Fruit fly (Drosophila melanogaster) whole organism, embryonic: ENCODE results near the gene SoYb.

Source experiments
- Adf1 ChIP-seq: fragments of 200-800 bp; sonication (Bioruptor generic); IDR thresholded peaks from 2 replicates; pipeline ENCODE4 v1.3.6; 2022; ENCODE audit warnings: missing biosample characterization, missing genetic modification characterization
- Aef1 ChIP-seq: fragments of 200-800 bp; sonication (Bioruptor generic); IDR thresholded peaks from 3 replicates; pipeline ENCODE4 v1.3.6; 2022; ENCODE audit warnings: missing biosample characterization, missing genetic modification characterization
- B-H2 ChIP-seq: fragments of 200-800 bp; sonication (Bioruptor generic); optimal IDR thresholded peaks from 2 replicates; lab custom pipeline; 2018; ENCODE audit warnings: missing biosample characterization, mild to moderate bottlenecking, missing genetic modification characterization
- CG17361 ChIP-seq: fragments of 200-800 bp; sonication (Bioruptor generic); IDR thresholded peaks from 3 replicates; pipeline ENCODE4 v1.3.6; 2022; ENCODE audit warnings: missing biosample characterization, missing genetic modification characterization
- CG2116 ChIP-seq: fragments of 200-800 bp; sonication (Bioruptor generic); optimal IDR thresholded peaks from 3 replicates; lab custom pipeline; 2018; ENCODE audit warnings: missing biosample characterization, mild to moderate bottlenecking, missing genetic modification characterization
- CG30020 ChIP-seq: fragments of 200-800 bp; optimal IDR thresholded peaks from 2 replicates; lab custom pipeline; 2019; ENCODE audit warnings: missing biosample characterization, mild to moderate bottlenecking, missing genetic modification characterization, moderate library complexity
- CG30403 ChIP-seq: fragments of 200-800 bp; sonication (Bioruptor generic); optimal IDR thresholded peaks from 3 replicates; lab custom pipeline; 2016; ENCODE audit warnings: missing biosample characterization, missing genetic modification characterization
- CG3065 ChIP-seq: fragments of 200-800 bp; sonication (Bioruptor generic); optimal IDR thresholded peaks from 2 replicates; lab custom pipeline; 2016; ENCODE audit warnings: missing biosample characterization, missing genetic modification characterization
- CG31388 ChIP-seq: fragments of 200-800 bp; sonication (Bioruptor generic); optimal IDR thresholded peaks from 2 replicates; lab custom pipeline; 2016; ENCODE audit warnings: missing biosample characterization, missing genetic modification characterization
- CG32532 ChIP-seq: fragments of 200-800 bp; sonication (Bioruptor generic); IDR thresholded peaks from 2 replicates; pipeline ENCODE4 v1.3.6; 2022; ENCODE audit warnings: missing biosample characterization, missing genetic modification characterization
- CG33213 ChIP-seq: fragments of 200-800 bp; sonication (Bioruptor generic); optimal IDR thresholded peaks from 3 replicates; lab custom pipeline; 2016; ENCODE audit warnings: missing biosample characterization, missing genetic modification characterization
- CG42726 ChIP-seq: fragments of 200-800 bp; sonication (Bioruptor generic); IDR thresholded peaks from 2 replicates; pipeline ENCODE4 v1.3.6; 2022; ENCODE audit warnings: missing biosample characterization, missing genetic modification characterization; ENCODE audit not compliant: partially characterized antibody
- CG4854 ChIP-seq: fragments of 200-800 bp; sonication (Bioruptor generic); optimal IDR thresholded peaks from 2 replicates; lab custom pipeline; 2016; ENCODE audit warnings: missing biosample characterization, missing genetic modification characterization, inconsistent platforms
- CG6854 ChIP-seq: fragments of 200-800 bp; sonication (Bioruptor generic); optimal IDR thresholded peaks from 3 replicates; lab custom pipeline; 2017; ENCODE audit warnings: missing biosample characterization, mild to moderate bottlenecking, missing genetic modification characterization
- CG7928 ChIP-seq: fragments of 200-800 bp; sonication (Bioruptor generic); optimal IDR thresholded peaks from 2 replicates; lab custom pipeline; 2017; ENCODE audit warnings: missing biosample characterization, mild to moderate bottlenecking, missing genetic modification characterization
- CG8290 ChIP-seq, 3 experiments: fragments of 200-800 bp; sonication (Bioruptor generic); optimal IDR thresholded peaks; 2 replicates each; lab custom pipeline; 2016 to 2019; ENCODE audit warnings: missing biosample characterization in 3 of 3, missing genetic modification characterization in 3 of 3, mild to moderate bottlenecking in 2 of 3, moderate library complexity in 1 of 3
- Doc3 ChIP-seq: fragments of 200-800 bp; sonication (Bioruptor generic); IDR thresholded peaks from 3 replicates; pipeline ENCODE4 v1.3.6; 2022; ENCODE audit warnings: missing biosample characterization, missing genetic modification characterization; ENCODE audit not compliant: partially characterized antibody
- ERR ChIP-seq: fragments of 200-800 bp; sonication (Bioruptor generic); optimal IDR thresholded peaks from 2 replicates; lab custom pipeline; 2016; ENCODE audit warnings: missing biosample characterization, missing genetic modification characterization
- Eip74EF ChIP-seq, 2 experiments: fragments of 200-800 bp in 1 of 2; fragments of >200 bp in 1 of 2; sonication (Bioruptor generic) in 1 of 2; optimal IDR thresholded peaks; 2 replicates each; lab custom pipeline; 2017 to 2019; ENCODE audit warnings: missing biosample characterization in 2 of 2, missing genetic modification characterization in 2 of 2, mild to moderate bottlenecking in 1 of 2, moderate library complexity in 1 of 2
- Gsc ChIP-seq: fragments of 200-800 bp; sonication (Bioruptor generic); IDR thresholded peaks from 2 replicates; pipeline ENCODE4 v1.3.6; 2022; ENCODE audit warnings: missing biosample characterization, missing genetic modification characterization
- HLH3B ChIP-seq: fragments of 200-800 bp; sonication (Bioruptor generic); IDR thresholded peaks from 2 replicates; pipeline ENCODE4 v1.3.6; 2022; ENCODE audit warnings: missing biosample characterization, missing genetic modification characterization
- HLH4C ChIP-seq: fragments of 200-800 bp; sonication (Bioruptor generic); IDR thresholded peaks from 3 replicates; pipeline ENCODE4 v1.3.6; 2022; ENCODE audit warnings: missing biosample characterization, missing genetic modification characterization; ENCODE audit not compliant: partially characterized antibody
- Lhr ChIP-seq: fragments of 200-800 bp; sonication (Bioruptor generic); optimal IDR thresholded peaks from 3 replicates; lab custom pipeline; 2017; ENCODE audit warnings: mild to moderate bottlenecking, missing biosample characterization, missing genetic modification reagents, missing genetic modification characterization
- Lim3 ChIP-seq: fragments of 200-800 bp; sonication (Bioruptor generic); IDR thresholded peaks from 2 replicates; pipeline ENCODE4 v1.3.6; 2022; ENCODE audit warnings: missing biosample characterization, missing genetic modification characterization
- Mes4 ChIP-seq: fragments of 200-800 bp; sonication (Bioruptor generic); optimal IDR thresholded peaks from 2 replicates; lab custom pipeline; 2016; ENCODE audit warnings: missing biosample characterization, missing genetic modification characterization
- Nf-YA ChIP-seq: fragments of 200-800 bp; sonication (Bioruptor generic); IDR thresholded peaks from 2 replicates; pipeline ENCODE4 v1.3.6; 2022; ENCODE audit warnings: missing biosample characterization, missing genetic modification characterization
- NfI ChIP-seq: fragments of 200-800 bp; sonication (Bioruptor generic); optimal IDR thresholded peaks from 3 replicates; lab custom pipeline; 2018; ENCODE audit warnings: missing biosample characterization, mild to moderate bottlenecking, missing genetic modification characterization, moderate library complexity
- Six4 ChIP-seq: fragments of 200-800 bp; sonication (Bioruptor generic); optimal IDR thresholded peaks from 2 replicates; lab custom pipeline; 2016; ENCODE audit warnings: missing biosample characterization, missing genetic modification characterization
- Sry-δ ChIP-seq: fragments of 200-800 bp; sonication (Bioruptor generic); optimal IDR thresholded peaks from 2 replicates; lab custom pipeline; 2016; ENCODE audit warnings: missing biosample characterization, missing genetic modification characterization
- al ChIP-seq: fragments of 200-800 bp; sonication (Bioruptor generic); IDR thresholded peaks from 2 replicates; pipeline ENCODE4 v1.3.6; 2022; ENCODE audit warnings: missing biosample characterization, missing genetic modification characterization
- ap ChIP-seq: fragments of 200-800 bp; sonication (Bioruptor generic); IDR thresholded peaks from 2 replicates; pipeline ENCODE4 v1.3.6; 2022; ENCODE audit warnings: missing biosample characterization, missing genetic modification characterization
- ase ChIP-seq: fragments of 200-800 bp; sonication (Bioruptor generic); IDR thresholded peaks from 3 replicates; pipeline ENCODE4 v1.3.6; 2022; ENCODE audit warnings: missing biosample characterization, missing genetic modification characterization
- cas ChIP-seq: fragments of 200-800 bp; sonication (Bioruptor generic); IDR thresholded peaks from 2 replicates; pipeline ENCODE4 v1.3.6; 2022; ENCODE audit warnings: missing biosample characterization, missing genetic modification characterization
- corto ChIP-seq: fragments of 200-800 bp; sonication (Bioruptor generic); optimal IDR thresholded peaks from 2 replicates; lab custom pipeline; 2016; ENCODE audit warnings: missing biosample characterization, mild to moderate bottlenecking, missing genetic modification characterization, moderate library complexity
- danr ChIP-seq: fragments of 200-800 bp; sonication (Bioruptor generic); IDR thresholded peaks from 2 replicates; pipeline ENCODE4 v1.3.6; 2022; ENCODE audit warnings: missing biosample characterization, missing genetic modification characterization
- fd64A ChIP-seq: fragments of 200-800 bp; sonication (Bioruptor generic); optimal IDR thresholded peaks from 3 replicates; lab custom pipeline; 2018; ENCODE audit warnings: missing biosample characterization, mild to moderate bottlenecking, missing genetic modification characterization
- fd96Cb ChIP-seq: fragments of 200-800 bp; sonication (Bioruptor generic); optimal IDR thresholded peaks from 2 replicates; lab custom pipeline; 2018; ENCODE audit warnings: missing biosample characterization, mild to moderate bottlenecking, missing genetic modification characterization, moderate library complexity
- fru ChIP-seq: fragments of >200 bp; optimal IDR thresholded peaks from 2 replicates; lab custom pipeline; 2017
- her ChIP-seq: fragments of 200-800 bp; sonication (Bioruptor generic); optimal IDR thresholded peaks from 2 replicates; lab custom pipeline; 2016; ENCODE audit warnings: missing biosample characterization, missing genetic modification characterization
- ind ChIP-seq: fragments of 200-800 bp; sonication (Bioruptor generic); optimal IDR thresholded peaks from 3 replicates; lab custom pipeline; 2016; ENCODE audit warnings: missing biosample characterization, missing genetic modification characterization
- ken ChIP-seq: fragments of 200-800 bp; sonication (Bioruptor generic); IDR thresholded peaks from 3 replicates; pipeline ENCODE4 v1.3.6; 2022; ENCODE audit warnings: missing biosample characterization, missing genetic modification characterization
- klu ChIP-seq: fragments of 200-800 bp; sonication (Bioruptor generic); IDR thresholded peaks from 2 replicates; pipeline ENCODE4 v1.3.6; 2022; ENCODE audit warnings: missing biosample characterization, missing genetic modification characterization
- lbe ChIP-seq: fragments of 200-800 bp; sonication (Bioruptor generic); optimal IDR thresholded peaks from 2 replicates; lab custom pipeline; 2016; ENCODE audit warnings: missing biosample characterization, mild to moderate bottlenecking, missing genetic modification characterization
- nerfin-2 ChIP-seq: fragments of 200-800 bp; sonication (Bioruptor generic); IDR thresholded peaks from 2 replicates; pipeline ENCODE4 v1.3.6; 2022; ENCODE audit warnings: missing biosample characterization, missing genetic modification characterization; ENCODE audit not compliant: partially characterized antibody
- pnt ChIP-seq: fragments of 200-800 bp; sonication (Bioruptor generic); optimal IDR thresholded peaks from 3 replicates; lab custom pipeline; 2016; ENCODE audit warnings: missing biosample characterization, missing genetic modification characterization
- scrt ChIP-seq: fragments of 200-800 bp; sonication (Bioruptor generic); optimal IDR thresholded peaks from 2 replicates; lab custom pipeline; 2018; ENCODE audit warnings: missing biosample characterization, mild to moderate bottlenecking, missing genetic modification characterization, moderate library complexity
- sima ChIP-seq: fragments of 200-800 bp; sonication (Bioruptor generic); optimal IDR thresholded peaks from 2 replicates; lab custom pipeline; 2016; ENCODE audit warnings: missing biosample characterization, missing genetic modification characterization
- sr ChIP-seq: fragments of 200-800 bp; sonication (Bioruptor generic); IDR thresholded peaks from 3 replicates; pipeline ENCODE4 v1.3.6; 2022; ENCODE audit warnings: missing biosample characterization, missing genetic modification characterization
- stwl ChIP-seq: fragments of 200-800 bp; sonication (Bioruptor generic); optimal IDR thresholded peaks from 3 replicates; lab custom pipeline; 2018; ENCODE audit warnings: missing biosample characterization, mild to moderate bottlenecking, missing genetic modification characterization, moderate library complexity

Gene SoYb

dm6 chr2L:9966983-9967737 lies 35.4 kb downstream of the SoYb start, which contains the start of the genes Dref and RpL13 (continued):
- peak; percentile 94 for TF ChIP-seq CG6854 (GFP tag; lab: Kevin White, UChicago)
- peak; percentile 80 for TF ChIP-seq CG30403
- peak; percentile 94 for TF ChIP-seq NfI (GFP tag; lab: Kevin White, UChicago)
- peak; percentile 95 for TF ChIP-seq Mes4 (GFP tag; lab: Kevin White, UChicago)
- TF ChIP-seq cas (GFP tag; lab: Robert Waterston, UW) = no peak
- TF ChIP-seq al (GFP tag; lab: Robert Waterston, UW) = peak; percentile 68
- TF ChIP-seq CG33213 = peak; percentile 92
- TF ChIP-seq klu (GFP tag; lab: Robert Waterston, UW) = peak; percentile 41; the same call in 1 of the 2 replicates
- TF ChIP-seq Doc3 (GFP tag; lab: Robert Waterston, UW) = peak; percentile 67
- peak; percentile 90 for TF ChIP-seq CG17361 (GFP tag; lab: Robert Waterston, UW)
- TF ChIP-seq sima (GFP tag; lab: Kevin White, UChicago) = peak; percentile 65
- peak; percentile 62 for TF ChIP-seq Six4 (GFP tag; lab: Kevin White, UChicago)
- peak; percentile 76 for TF ChIP-seq stwl (tag; lab: Kevin White, UChicago)
- peak; percentile 50 for TF ChIP-seq Adf1 (GFP tag; lab: Robert Waterston, UW)
- TF ChIP-seq CG8290 (GFP tag; optimal IDR thresholded peaks at IDR 0.05; lab: Kevin White, UChicago) = peak; percentile 67
- peak; percentile 87 to 92 for TF ChIP-seq CG8290 (tag; optimal IDR thresholded peaks at IDR 0.05; lab: Kevin White, UChicago)
- peak; percentile 85 for TF ChIP-seq scrt
- no peak for TF ChIP-seq danr (GFP tag; lab: Robert Waterston, UW)
- peak in 1 of 2 experiments; percentile 84 for TF ChIP-seq Eip74EF (GFP tag; optimal IDR thresholded peaks at IDR 0.05; lab: Kevin White, UChicago)
- TF ChIP-seq CG42726 (GFP tag; lab: Robert Waterston, UW) = no peak
- TF ChIP-seq CG2116 (GFP tag; lab: Kevin White, UChicago) = peak; percentile 96
- TF ChIP-seq fd64A (GFP tag; lab: Kevin White, UChicago) = peak; percentile 94
- peak; percentile 3 for TF ChIP-seq CG31388 (GFP tag; lab: Kevin White, UChicago)
- TF ChIP-seq CG4854 = peak; percentile 86
- peak; percentile 73; the same call in 2 of the 3 replicates for TF ChIP-seq ase
- peak; percentile 83 for TF ChIP-seq nerfin-2 (GFP tag; lab: Robert Waterston, UW)
- TF ChIP-seq corto (GFP tag; lab: Kevin White, UChicago) = peak; percentile 77
- peak; percentile 46 for TF ChIP-seq ap
- peak; percentile 74 for TF ChIP-seq CG7928 (GFP tag; lab: Kevin White, UChicago)
- TF ChIP-seq CG32532 (GFP tag; lab: Robert Waterston, UW) = peak; percentile 81
- peak; percentile 51 for TF ChIP-seq CG3065 (GFP tag; lab: Kevin White, UChicago)
- TF ChIP-seq Gsc (GFP tag; lab: Robert Waterston, UW) = no peak
- TF ChIP-seq fru (lab: Kevin White, UChicago) = no peak
- TF ChIP-seq her (GFP tag; lab: Kevin White, UChicago) = peak; percentile 88
- peak; percentile 74 for TF ChIP-seq ERR (GFP tag; lab: Kevin White, UChicago)
- TF ChIP-seq B-H2 (GFP tag; lab: Kevin White, UChicago) = peak; percentile 93
- TF ChIP-seq CG30020 = peak; percentile 80
- TF ChIP-seq ken (GFP tag; lab: Robert Waterston, UW) = peak; percentile 75; the same call in 2 of the 3 replicates
- peak; percentile 40 for TF ChIP-seq fd96Cb (tag; lab: Kevin White, UChicago)
- peak; percentile 51 for TF ChIP-seq pnt (GFP tag; lab: Kevin White, UChicago)
- peak; percentile 78 for TF ChIP-seq lbe (GFP tag; lab: Kevin White, UChicago)
- no peak for TF ChIP-seq Lim3 (GFP tag; lab: Robert Waterston, UW)
- TF ChIP-seq Lhr (GFP tag; lab: Kevin White, UChicago) = peak; percentile 80
- peak; percentile 47 for TF ChIP-seq Aef1
- peak; percentile 69 for TF ChIP-seq ind (GFP tag; lab: Kevin White, UChicago)
- peak; percentile 72 for TF ChIP-seq Nf-YA (GFP tag; lab: Robert Waterston, UW)
- TF ChIP-seq sr (GFP tag; lab: Robert Waterston, UW) = peak; percentile 85; the same call in 2 of the 3 replicates
- peak; percentile 52; the same call in 1 of the 2 replicates for TF ChIP-seq HLH3B (GFP tag; lab: Robert Waterston, UW)
- peak; percentile 92 for TF ChIP-seq Sry-δ (GFP tag; lab: Kevin White, UChicago)
- peak; percentile 90; the same call in 2 of the 3 replicates for TF ChIP-seq HLH4C (GFP tag; lab: Robert Waterston, UW)
